Fruit fly (Drosophila melanogaster) whole organism, embryonic: ENCODE measurements around the gene CG31019.
A peak's percentile ranks its signal among the peaks of the same experiment; 100 is the strongest.

Source experiments
- Adf1 ChIP-seq: fragments of 200-800 bp; sonication (Bioruptor generic); IDR thresholded peaks from 2 replicates; pipeline ENCODE4 v1.3.6; 2022; ENCODE audit warnings: missing biosample characterization, missing genetic modification characterization
- Atf-2 ChIP-seq: fragments of 200-800 bp; sonication (Bioruptor generic); optimal IDR thresholded peaks from 2 replicates; lab custom pipeline; 2016; ENCODE audit warnings: missing biosample characterization, missing genetic modification characterization
- BtbVII ChIP-seq: fragments of 200-800 bp; sonication (Bioruptor generic); optimal IDR thresholded peaks from 3 replicates; lab custom pipeline; 2017; ENCODE audit warnings: missing biosample characterization, mild to moderate bottlenecking, missing genetic modification characterization
- CG10274 ChIP-seq: fragments of 200-800 bp; sonication (Bioruptor generic); optimal IDR thresholded peaks from 3 replicates; lab custom pipeline; 2017; ENCODE audit warnings: missing biosample characterization, mild to moderate bottlenecking, missing genetic modification characterization
- CG10462 ChIP-seq: fragments of 200-800 bp; sonication (Bioruptor generic); optimal IDR thresholded peaks from 2 replicates; lab custom pipeline; 2016; ENCODE audit warnings: missing biosample characterization, missing genetic modification characterization
- CG10543 ChIP-seq: fragments of 200-800 bp; sonication (Bioruptor generic); optimal IDR thresholded peaks from 3 replicates; lab custom pipeline; 2017; ENCODE audit warnings: missing biosample characterization, mild to moderate bottlenecking, missing genetic modification characterization, moderate library complexity
- CG10959 ChIP-seq: fragments of 200-800 bp; sonication (Bioruptor generic); IDR thresholded peaks from 2 replicates; pipeline ENCODE4 v1.3.6; 2022; ENCODE audit warnings: missing biosample characterization, missing genetic modification characterization
- CG1233 ChIP-seq: fragments of 200-800 bp; sonication (Bioruptor generic); optimal IDR thresholded peaks from 4 replicates; lab custom pipeline; 2018; ENCODE audit warnings: missing biosample characterization, mild to moderate bottlenecking, missing genetic modification characterization
- CG13775 ChIP-seq: fragments of 200-800 bp; sonication (Bioruptor generic); optimal IDR thresholded peaks from 3 replicates; lab custom pipeline; 2017; ENCODE audit warnings: missing biosample characterization, mild to moderate bottlenecking, missing genetic modification characterization
- CG15601 ChIP-seq: fragments of 200-800 bp; sonication (Bioruptor generic); optimal IDR thresholded peaks from 3 replicates; lab custom pipeline; 2019; ENCODE audit warnings: missing biosample characterization, mild to moderate bottlenecking, missing genetic modification characterization, moderate library complexity
- CG16863 ChIP-seq: fragments of 200-800 bp; sonication (Bioruptor generic); optimal IDR thresholded peaks from 3 replicates; lab custom pipeline; 2016; ENCODE audit warnings: missing biosample characterization, missing genetic modification characterization
- CG17328 ChIP-seq: fragments of 200-800 bp; sonication (Bioruptor generic); IDR thresholded peaks from 2 replicates; pipeline ENCODE4 v1.3.6; 2022; ENCODE audit warnings: missing biosample characterization, missing genetic modification characterization
- CG17612 ChIP-seq: fragments of 200-800 bp; sonication (Bioruptor generic); IDR thresholded peaks from 2 replicates; pipeline ENCODE4 v1.3.6; 2022; ENCODE audit warnings: missing biosample characterization, missing genetic modification characterization
- CG17829 ChIP-seq: fragments of 200-800 bp; optimal IDR thresholded peaks from 2 replicates; lab custom pipeline; 2019; ENCODE audit warnings: missing biosample characterization, mild to moderate bottlenecking, missing genetic modification characterization, moderate library complexity
- CG1792 ChIP-seq: fragments of 200-800 bp; sonication (Bioruptor generic); optimal IDR thresholded peaks from 2 replicates; lab custom pipeline; 2016; ENCODE audit warnings: missing biosample characterization, missing genetic modification characterization
- CG18619 ChIP-seq: fragments of 200-800 bp; sonication (Bioruptor generic); optimal IDR thresholded peaks from 3 replicates; lab custom pipeline; 2017; ENCODE audit warnings: missing biosample characterization, mild to moderate bottlenecking, missing genetic modification characterization
- CG2712 ChIP-seq: fragments of 200-800 bp; optimal IDR thresholded peaks from 3 replicates; lab custom pipeline; 2019; ENCODE audit warnings: missing biosample characterization, mild to moderate bottlenecking, missing genetic modification characterization, moderate library complexity
- CG30431 ChIP-seq: fragments of 200-800 bp; sonication (Bioruptor generic); optimal IDR thresholded peaks from 2 replicates; lab custom pipeline; 2017; ENCODE audit warnings: missing biosample characterization, missing genetic modification characterization
- CG3847 ChIP-seq: fragments of 200-800 bp; sonication (Bioruptor generic); IDR thresholded peaks from 2 replicates; pipeline ENCODE4 v1.3.6; 2022; ENCODE audit warnings: missing biosample characterization, missing genetic modification characterization
- CG5180 ChIP-seq: fragments of 200-800 bp; sonication (Bioruptor generic); optimal IDR thresholded peaks from 3 replicates; lab custom pipeline; 2017; ENCODE audit warnings: missing biosample characterization, missing genetic modification characterization, mild to moderate bottlenecking, moderate library complexity, missing genetic modification reagents
- CG7357 ChIP-seq: fragments of 200-800 bp; sonication (Bioruptor generic); IDR thresholded peaks from 3 replicates; pipeline ENCODE4 v1.3.6; 2022; ENCODE audit warnings: missing biosample characterization, missing genetic modification characterization
- CG7745 ChIP-seq: fragments of 200-800 bp; sonication (Bioruptor generic); optimal IDR thresholded peaks from 2 replicates; lab custom pipeline; 2018; ENCODE audit warnings: missing biosample characterization, mild to moderate bottlenecking, missing genetic modification characterization, moderate library complexity
- CG7786 ChIP-seq: fragments of 200-800 bp; sonication (Bioruptor generic); optimal IDR thresholded peaks from 2 replicates; lab custom pipeline; 2016; ENCODE audit warnings: missing biosample characterization, missing genetic modification characterization
- CG7928 ChIP-seq: fragments of 200-800 bp; sonication (Bioruptor generic); optimal IDR thresholded peaks from 2 replicates; lab custom pipeline; 2017; ENCODE audit warnings: missing biosample characterization, mild to moderate bottlenecking, missing genetic modification characterization
- CG9727 ChIP-seq: fragments of 200-800 bp; sonication (Bioruptor generic); optimal IDR thresholded peaks from 3 replicates; lab custom pipeline; 2017; ENCODE audit warnings: missing biosample characterization, mild to moderate bottlenecking, missing genetic modification characterization
- Ets65A ChIP-seq: fragments of 200-800 bp; sonication (Bioruptor generic); peaks from one replicate; lab custom pipeline; 2016; ENCODE audit warnings: missing biosample characterization, missing genetic modification characterization
- Fer3 ChIP-seq: fragments of 200-800 bp; sonication (Bioruptor generic); optimal IDR thresholded peaks from 2 replicates; lab custom pipeline; 2018; ENCODE audit warnings: missing biosample characterization, mild to moderate bottlenecking, missing genetic modification characterization, moderate library complexity
- Gug ChIP-seq: fragments of 200-800 bp; sonication (Bioruptor generic); IDR thresholded peaks from 4 replicates; pipeline ENCODE4 v1.3.6; 2022; ENCODE audit warnings: missing biosample characterization, missing genetic modification characterization
- HHEX ChIP-seq: fragments of 200-800 bp; sonication (Bioruptor generic); optimal IDR thresholded peaks from 3 replicates; lab custom pipeline; 2017; ENCODE audit warnings: missing biosample characterization, mild to moderate bottlenecking, missing genetic modification characterization, missing genetic modification reagents
- Meics ChIP-seq: fragments of 200-800 bp; sonication (Bioruptor generic); optimal IDR thresholded peaks from 2 replicates; lab custom pipeline; 2017; ENCODE audit warnings: missing biosample characterization, mild to moderate bottlenecking, missing genetic modification characterization
- NK7.1 ChIP-seq: fragments of 200-800 bp; sonication (Bioruptor generic); optimal IDR thresholded peaks from 3 replicates; lab custom pipeline; 2016; ENCODE audit warnings: missing biosample characterization, missing genetic modification characterization
- Opbp ChIP-seq: fragments of 200-800 bp; sonication (Bioruptor generic); IDR thresholded peaks from 3 replicates; pipeline ENCODE4 v1.3.6; 2022; ENCODE audit warnings: missing biosample characterization, missing genetic modification characterization; ENCODE audit not compliant: partially characterized antibody
- Sin3A ChIP-seq: fragments of >200 bp; optimal IDR thresholded peaks from 2 replicates; lab custom pipeline; 2018
- Sox100B ChIP-seq: fragments of 200-800 bp; sonication (Bioruptor generic); optimal IDR thresholded peaks from 3 replicates; lab custom pipeline; 2018; ENCODE audit warnings: missing biosample characterization, mild to moderate bottlenecking, missing genetic modification characterization
- Sox102F ChIP-seq: fragments of 200-800 bp; sonication (Bioruptor generic); optimal IDR thresholded peaks from 2 replicates; lab custom pipeline; 2018; ENCODE audit warnings: missing biosample characterization, mild to moderate bottlenecking, missing genetic modification characterization, moderate library complexity
- Xrp1 ChIP-seq: fragments of 200-800 bp; sonication (Bioruptor generic); IDR thresholded peaks from 2 replicates; pipeline ENCODE4 v1.3.6; 2022; ENCODE audit warnings: missing biosample characterization, missing genetic modification characterization
- abd-A ChIP-seq: fragments of 200-800 bp; sonication (Bioruptor generic); optimal IDR thresholded peaks from 3 replicates; lab custom pipeline; 2019; ENCODE audit warnings: missing biosample characterization, mild to moderate bottlenecking, missing genetic modification characterization, moderate library complexity
- bcd ChIP-seq: fragments of 200-800 bp; sonication (Bioruptor generic); optimal IDR thresholded peaks from 2 replicates; lab custom pipeline; 2017; ENCODE audit warnings: missing biosample characterization, mild to moderate bottlenecking, missing genetic modification characterization
- gem ChIP-seq: fragments of 200-800 bp; sonication (Bioruptor generic); optimal IDR thresholded peaks from 2 replicates; lab custom pipeline; 2019; ENCODE audit warnings: missing biosample characterization, mild to moderate bottlenecking, missing genetic modification characterization, moderate library complexity
- gt ChIP-seq: fragments of 200-800 bp; sonication (Bioruptor generic); IDR thresholded peaks from 2 replicates; pipeline ENCODE4 v1.3.6; 2022; ENCODE audit warnings: missing biosample characterization, missing genetic modification characterization
- ham ChIP-seq: fragments of 200-800 bp; sonication (Bioruptor generic); IDR thresholded peaks from 2 replicates; pipeline ENCODE4 v1.3.6; 2022; ENCODE audit warnings: missing biosample characterization, missing genetic modification characterization
- jigr1 ChIP-seq: fragments of 200-800 bp; sonication (Bioruptor generic); IDR thresholded peaks from 3 replicates; pipeline ENCODE4 v1.3.6; 2022; ENCODE audit warnings: missing biosample characterization, missing genetic modification characterization
- mld ChIP-seq: fragments of 200-800 bp; sonication (Bioruptor generic); IDR thresholded peaks from 3 replicates; pipeline ENCODE4 v1.3.6; 2022; ENCODE audit warnings: missing biosample characterization, missing genetic modification characterization; ENCODE audit not compliant: partially characterized antibody
- pum ChIP-seq: fragments of 200-800 bp; sonication (Bioruptor generic); optimal IDR thresholded peaks from 2 replicates; lab custom pipeline; 2016; ENCODE audit warnings: missing biosample characterization, missing genetic modification characterization
- seq ChIP-seq: fragments of 200-800 bp; sonication (Bioruptor generic); IDR thresholded peaks from 2 replicates; pipeline ENCODE4 v1.3.6; 2022; ENCODE audit warnings: missing biosample characterization, missing genetic modification characterization
- so ChIP-seq: fragments of 200-800 bp; sonication (Bioruptor generic); IDR thresholded peaks from 3 replicates; pipeline ENCODE4 v1.3.6; 2022; ENCODE audit warnings: missing biosample characterization, missing genetic modification characterization
- tio ChIP-seq: fragments of 200-800 bp; sonication (Bioruptor generic); optimal IDR thresholded peaks from 2 replicates; lab custom pipeline; 2017; ENCODE audit warnings: missing biosample characterization, missing genetic modification characterization, inconsistent platforms
- trem ChIP-seq: fragments of 200-800 bp; optimal IDR thresholded peaks from 3 replicates; lab custom pipeline; 2019; ENCODE audit warnings: missing biosample characterization, mild to moderate bottlenecking, missing genetic modification characterization, moderate library complexity
- wdn ChIP-seq: fragments of 200-800 bp; sonication (Bioruptor generic); IDR thresholded peaks from 2 replicates; pipeline ENCODE4 v1.3.6; 2022; ENCODE audit warnings: missing biosample characterization, missing genetic modification characterization
- yki ChIP-seq: fragments of >200 bp; optimal IDR thresholded peaks from 3 replicates; lab custom pipeline; 2018
- zen2 ChIP-seq: fragments of 200-800 bp; sonication (Bioruptor generic); IDR thresholded peaks from 3 replicates; pipeline ENCODE4 v1.3.6; 2022; ENCODE audit warnings: missing biosample characterization, missing genetic modification characterization; ENCODE audit not compliant: partially characterized antibody

CG31019 gene

DNA sequence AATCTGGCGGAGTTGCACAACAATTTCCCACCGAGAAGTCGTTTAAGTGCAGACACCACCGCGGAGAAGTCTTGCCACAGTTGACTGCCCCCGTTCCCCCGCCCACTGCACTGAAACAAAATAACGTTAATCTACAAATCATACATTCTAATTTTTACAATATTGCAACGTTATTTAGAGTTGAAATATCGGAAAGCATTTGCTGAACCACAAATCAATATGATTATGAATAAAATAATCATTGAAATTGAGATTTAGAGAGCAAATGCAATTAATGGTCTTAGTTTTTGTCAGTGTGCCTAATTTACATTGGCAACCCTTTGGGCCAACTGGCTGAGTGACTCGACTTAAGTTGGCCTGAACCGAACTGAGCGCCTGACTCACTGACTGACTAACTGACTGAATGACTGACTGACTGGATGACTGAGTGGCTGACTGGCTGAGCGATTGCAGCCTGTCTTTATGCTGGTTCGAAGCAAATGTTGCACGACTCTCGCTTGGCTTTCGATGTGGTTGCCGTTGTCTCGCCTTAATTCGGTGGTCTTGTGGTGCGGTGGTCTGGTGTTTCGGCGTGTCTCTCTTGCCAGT, 26.2 kb upstream of the CG31019 start (continued):
- TF ChIP-seq yki (lab: Kevin White, UChicago) (no peak), CG18619 (GFP tag; lab: Kevin White, UChicago) (peak; percentile 45), CG7745 (tag; lab: Kevin White, UChicago) (no peak), gem (peak; percentile 91), bcd (GFP tag; lab: Kevin White, UChicago) (peak; percentile 75), CG16863 (peak; percentile 70), CG9727 (GFP tag; lab: Kevin White, UChicago) (peak; percentile 56), pum (peak; percentile 68), CG7928 (GFP tag; lab: Kevin White, UChicago) (no peak), Gug (peak; percentile 58; the same call in 2 of the 4 replicates), CG17612 (GFP tag; lab: Robert Waterston, UW) (peak; percentile 36; the same call in 1 of the 2 replicates), zen2 (no peak), CG7357 (GFP tag; lab: Robert Waterston, UW) (peak; percentile 56; the same call in 1 of the 3 replicates), Adf1 (GFP tag; lab: Robert Waterston, UW) (no peak), BtbVII (GFP tag; lab: Kevin White, UChicago) (peak; percentile 50), so (GFP tag; lab: Robert Waterston, UW) (peak; percentile 83; the same call in 2 of the 3 replicates), Atf-2 (GFP tag; lab: Kevin White, UChicago) (peak; percentile 36), seq (GFP tag; lab: Robert Waterston, UW) (peak; percentile 60), CG10959 (GFP tag; lab: Robert Waterston, UW) (peak; percentile 58; the same call in 1 of the 2 replicates), abd-A (tag; lab: Kevin White, UChicago) (no peak), trem (peak; percentile 62), CG5180 (peak; percentile 79), CG13775 (GFP tag; lab: Kevin White, UChicago) (peak; percentile 57), CG30431 (GFP tag; lab: Kevin White, UChicago) (peak; percentile 38), CG1233 (GFP tag; lab: Kevin White, UChicago) (peak; percentile 70), tio (GFP tag; lab: Kevin White, UChicago) (peak; percentile 34), CG17829 (peak; percentile 87), CG17328 (GFP tag; lab: Robert Waterston, UW) (peak; percentile 81), Opbp (GFP tag; lab: Robert Waterston, UW) (no peak), CG1792 (peak; percentile 47), CG2712 (peak; percentile 90), Sox100B (no peak), mld (no peak), CG10462 (no peak), NK7.1 (peak; percentile 46), Xrp1 (peak; percentile 87), CG15601 (tag; lab: Kevin White, UChicago) (peak; percentile 82), Ets65A (GFP tag; lab: Kevin White, UChicago) (peak; percentile 66), gt (GFP tag; lab: Robert Waterston, UW) (no peak), HHEX (peak; percentile 79), Sox102F (GFP tag; lab: Kevin White, UChicago) (peak; percentile 92), Fer3 (no peak), wdn (0 out of 2 replicates have a peak, but pooled peaks have one; percentile 13), jigr1 (GFP tag; lab: Robert Waterston, UW) (0 out of 3 replicates have a peak, but pooled peaks have one; percentile 35), CG10543 (peak; percentile 30), Sin3A (no peak), CG3847 (GFP tag; lab: Robert Waterston, UW) (peak; percentile 65), CG7786 (peak; percentile 39), Meics (peak; percentile 58), CG10274 (GFP tag; lab: Kevin White, UChicago) (peak; percentile 28), ham (no peak)
